Worm (Caenorhabditis elegans): ENCODE results near the gene fipr-5.

The fipr-5 gene

ce11 chrV:10221317-10221716 lies at the start of gene fipr-5, which contains the start of gene fipr-9:
Gene fipr-5 (minus strand): TSS chrV:10221417.
Gene fipr-9 (plus strand): TSS chrV:10221662.
- no peak for TF ChIP-seq bed-3 (GFP tag; optimal IDR thresholded peaks at IDR 0.05)
- no peak for TF ChIP-seq nhr-28 (tag; optimal IDR thresholded peaks at IDR 0.05)
- no peak for TF ChIP-seq elt-3 (tag; optimal IDR thresholded peaks at IDR 0.05)
- no peak for TF ChIP-seq drap-1 (GFP tag; optimal IDR thresholded peaks at IDR 0.05)
- no peak for TF ChIP-seq elt-1 (tag; optimal IDR thresholded peaks at IDR 0.05; ENCODE audit: borderline replicate concordance, insufficient read depth)
- TF ChIP-seq lsy-2 (tag; optimal IDR thresholded peaks at IDR 0.05) = no peak
- no peak for TF ChIP-seq tbx-8 (GFP tag; optimal IDR thresholded peaks at IDR 0.05)
- no peak for TF ChIP-seq sptf-1 (tag; optimal IDR thresholded peaks at IDR 0.05)
- no peak for TF ChIP-seq ceh-39 (tag; optimal IDR thresholded peaks at IDR 0.05)
- TF ChIP-seq ceh-43 (GFP tag; optimal IDR thresholded peaks at IDR 0.05) = no peak
- TF ChIP-seq ceh-83 (GFP tag; optimal IDR thresholded peaks at IDR 0.05) = no peak
- TF ChIP-seq sem-2 (GFP tag; optimal IDR thresholded peaks at IDR 0.05) = no peak
- no peak for TF ChIP-seq snpc-4 (tag; optimal IDR thresholded peaks at IDR 0.05)

ce11 chrV:10270214-10270613 lies 49.0 kb upstream of the fipr-5 start, which contains the start of gene ric-4:
Gene ric-4 (minus strand): TSS chrV:10270314.
- TF ChIP-seq ces-1 (GFP tag; optimal IDR thresholded peaks at IDR 0.05) = peak; percentile 2
- no peak for TF ChIP-seq lin-32 (GFP tag; optimal IDR thresholded peaks at IDR 0.05)

ce11 chrV:10266050-10266449 lies 44.8 kb upstream of the fipr-5 start:
- TF ChIP-seq ces-1 (GFP tag; optimal IDR thresholded peaks at IDR 0.05) (peak; percentile 67), elt-1 (tag; optimal IDR thresholded peaks at IDR 0.05; ENCODE audit: borderline replicate concordance, insufficient read depth) (no peak)

- peak; percentile 52 for TF ChIP-seq ces-1 (GFP tag; optimal IDR thresholded peaks at IDR 0.05)
- TF ChIP-seq ztf-11 (tag; optimal IDR thresholded peaks at IDR 0.05) = no peak
- no peak for TF ChIP-seq M03D4.4 (tag; optimal IDR thresholded peaks at IDR 0.05)
These were observed 43.8 kb upstream of the fipr-5 start for ce11 chrV:10265019-10265418.

ce11 chrV:10260460-10260859 lies 39.2 kb upstream of the fipr-5 start, which contains the start of gene sri-18:
Gene sri-18 (minus strand): TSS chrV:10260560.
- TF ChIP-seq zip-8 (tag; optimal IDR thresholded peaks at IDR 0.05) (no peak), blmp-1 (tag; optimal IDR thresholded peaks at IDR 0.05) (no peak), ces-1 (GFP tag; optimal IDR thresholded peaks at IDR 0.05) (no peak), drap-1 (GFP tag; optimal IDR thresholded peaks at IDR 0.05) (no peak), mab-5 (tag; optimal IDR thresholded peaks at IDR 0.05) (no peak), hlh-1 (tag; optimal IDR thresholded peaks at IDR 0.05) (no peak), nhr-237 (tag; optimal IDR thresholded peaks at IDR 0.05) (no peak), pha-4 (tag; optimal IDR thresholded peaks at IDR 0.05) (no peak), tbx-8 (GFP tag; optimal IDR thresholded peaks at IDR 0.05) (no peak), ztf-11 (tag; optimal IDR thresholded peaks at IDR 0.05) (no peak), flh-1 (GFP tag; optimal IDR thresholded peaks at IDR 0.05) (no peak), mep-1 (tag; optimal IDR thresholded peaks at IDR 0.05) (no peak)

- no peak for TF ChIP-seq zip-8 (tag; optimal IDR thresholded peaks at IDR 0.05)
- TF ChIP-seq lsy-2 (tag; optimal IDR thresholded peaks at IDR 0.05) = no peak
- no peak for TF ChIP-seq cnd-1 (tag; optimal IDR thresholded peaks at IDR 0.05)
- TF ChIP-seq nhr-2 (tag; optimal IDR thresholded peaks at IDR 0.05) = no peak
- TF ChIP-seq elt-1 (tag; optimal IDR thresholded peaks at IDR 0.05; ENCODE audit: borderline replicate concordance, insufficient read depth) = no peak
These were observed 34.8 kb upstream of the fipr-5 start, which contains the start of gene nhr-232 for ce11 chrV:10256050-10256449. Gene nhr-232 (plus strand): TSS chrV:10256170.

ce11 chrV:10255005-10255472 lies 33.8 kb upstream of the fipr-5 start, which contains the start of gene rop-1:
Gene rop-1 (minus strand): TSS chrV:10255055.
- no peak for TF ChIP-seq ztf-11 (tag; optimal IDR thresholded peaks at IDR 0.05)
- no peak for TF ChIP-seq ceh-39 (tag; optimal IDR thresholded peaks at IDR 0.05)
- no peak for TF ChIP-seq cnd-1 (tag; optimal IDR thresholded peaks at IDR 0.05)
- no peak for TF ChIP-seq bed-3 (GFP tag; optimal IDR thresholded peaks at IDR 0.05)
- no peak for TF ChIP-seq ham-2 (GFP tag; optimal IDR thresholded peaks at IDR 0.05)
- TF ChIP-seq unc-39 (tag; optimal IDR thresholded peaks at IDR 0.05) = no peak
- no peak for TF ChIP-seq mls-2 (tag; optimal IDR thresholded peaks at IDR 0.05)
- no peak for TF ChIP-seq pha-4 (tag; optimal IDR thresholded peaks at IDR 0.05)
- no peak for TF ChIP-seq lin-13 (tag; optimal IDR thresholded peaks at IDR 0.05)
- TF ChIP-seq nhr-76 (tag; optimal IDR thresholded peaks at IDR 0.05) = no peak
